Worm (Caenorhabditis elegans) whole organism, L4 larva: ENCODE measurements around the gene R160.13.

ENCODE experiments used
- D1046.2 ChIP-seq: fragments of 200-800 bp; sonication (Bioruptor generic); IDR thresholded peaks from 2 replicates; pipeline ENCODE4 v1.3.6; 2022; ENCODE audit warnings: missing genetic modification characterization, missing compliant biosample characterization
- F10B5.3 ChIP-seq: sonication (generic microtip); optimal IDR thresholded peaks from 2 replicates; lab custom pipeline; 2016; ENCODE audit warnings: mild to moderate bottlenecking, missing genetic modification characterization, missing compliant biosample characterization
- F26F4.8 ChIP-seq: fragments of 200-800 bp; sonication (Bioruptor generic); conservative IDR thresholded peaks from 2 replicates; pipeline ENCODE4 v1.3.6; 2022; ENCODE audit warnings: missing genetic modification characterization, missing compliant biosample characterization
- F37D6.2 ChIP-seq: sonication (generic microtip); optimal IDR thresholded peaks from 2 replicates; lab custom pipeline; 2016; ENCODE audit warnings: mild to moderate bottlenecking, missing genetic modification characterization, missing compliant biosample characterization
- F44E2.7 ChIP-seq: fragments of 200-800 bp; sonication (Bioruptor generic); IDR thresholded peaks from 2 replicates; pipeline ENCODE4 v2.1.2; 2022; ENCODE audit warnings: missing genetic modification characterization, missing compliant biosample characterization
- T20F7.1 ChIP-seq: fragments of 200-800 bp; sonication (Bioruptor generic); optimal IDR thresholded peaks from 2 replicates; lab custom pipeline; 2018; ENCODE audit warnings: mild to moderate bottlenecking, missing genetic modification characterization, missing compliant biosample characterization
- T26A8.4 ChIP-seq: fragments of 200-800 bp; sonication (Bioruptor generic); IDR thresholded peaks from 2 replicates; pipeline ENCODE4 v1.3.6; 2022; ENCODE audit warnings: missing genetic modification characterization, missing compliant biosample characterization
- Y48G9A.11 ChIP-seq: fragments of 200-800 bp; sonication (Bioruptor generic); IDR thresholded peaks from 2 replicates; pipeline ENCODE4 v1.3.6; 2022; ENCODE audit warnings: missing genetic modification reagents, missing genetic modification characterization, missing compliant biosample characterization
- Y75B8A.6 ChIP-seq: fragments of 200-800 bp; sonication (Bioruptor generic); IDR thresholded peaks from 2 replicates; pipeline ENCODE4 v1.3.6; 2022; ENCODE audit warnings: missing genetic modification reagents, missing genetic modification characterization, missing compliant biosample characterization
- arid-1 ChIP-seq: fragments of 200-800 bp; sonication (Bioruptor generic); conservative IDR thresholded peaks from 2 replicates; pipeline ENCODE4 v1.3.6; 2022; ENCODE audit warnings: missing genetic modification reagents, missing genetic modification characterization, missing compliant biosample characterization
- ceh-32 ChIP-seq: sonication (generic microtip); optimal IDR thresholded peaks from 2 replicates; lab custom pipeline; 2016; ENCODE audit warnings: mild to moderate bottlenecking, missing genetic modification characterization, missing compliant biosample characterization; ENCODE audit not compliant: poor library complexity
- cey-2 ChIP-seq: sonication (generic microtip); optimal IDR thresholded peaks from 3 replicates; lab custom pipeline; 2017; ENCODE audit warnings: missing genetic modification characterization, mild to moderate bottlenecking, missing compliant biosample characterization, antibody characterized with exemption, borderline replicate concordance; ENCODE audit not compliant: insufficient read depth
- ctbp-1 ChIP-seq: fragments of 200-800 bp; sonication (Bioruptor generic); IDR thresholded peaks from 2 replicates; pipeline ENCODE4 v1.3.6; 2022; ENCODE audit warnings: missing genetic modification reagents, missing genetic modification characterization, missing compliant biosample characterization
- dmd-6 ChIP-seq: fragments of 200-800 bp; sonication (Bioruptor generic); IDR thresholded peaks from 2 replicates; pipeline ENCODE4 v1.3.6; 2022; ENCODE audit warnings: missing genetic modification reagents, missing genetic modification characterization, missing compliant biosample characterization
- egl-27 ChIP-seq: sonication (generic microtip); optimal IDR thresholded peaks from 3 replicates; lab custom pipeline; 2017; ENCODE audit warnings: missing biosample characterization, missing genetic modification reagents, missing genetic modification characterization
- fos-1 ChIP-seq: fragments of 150-350 bp; optimal IDR thresholded peaks from 2 replicates; lab custom pipeline; 2014; ENCODE audit warnings: missing biosample characterization, missing genetic modification characterization
- lim-7 ChIP-seq: fragments of 200-800 bp; sonication (Bioruptor generic); IDR thresholded peaks from 2 replicates; pipeline ENCODE4 v1.3.6; 2022; ENCODE audit warnings: missing genetic modification characterization, missing compliant biosample characterization
- lin-15B ChIP-seq: fragments of 150-350 bp; sonication (generic microtip); optimal IDR thresholded peaks from 3 replicates; lab custom pipeline; 2014; ENCODE audit warnings: missing biosample characterization, missing genetic modification characterization
- lin-38 ChIP-seq: fragments of 200-800 bp; sonication (Bioruptor generic); IDR thresholded peaks from 2 replicates; pipeline ENCODE4 v1.3.6; 2022; ENCODE audit warnings: missing genetic modification reagents, missing genetic modification characterization, missing compliant biosample characterization
- madf-5 ChIP-seq, 2 experiments: fragments of 200-800 bp; sonication (Bioruptor generic); IDR thresholded peaks; 2 replicates each; pipeline ENCODE4 v1.3.6; 2022; ENCODE audit warnings: missing compliant biosample characterization in 2 of 2, missing genetic modification characterization in 2 of 2
- mdt-29 ChIP-seq: fragments of 200-800 bp; sonication (Bioruptor generic); IDR thresholded peaks from 2 replicates; pipeline ENCODE4 v1.3.6; 2022; ENCODE audit warnings: missing genetic modification reagents, missing genetic modification characterization, missing compliant biosample characterization
- mep-1 ChIP-seq: fragments of 150-350 bp; sonication (generic microtip); optimal IDR thresholded peaks from 3 replicates; lab custom pipeline; 2014; ENCODE audit warnings: missing biosample characterization, missing genetic modification characterization
- nhr-11 ChIP-seq: fragments of 150-350 bp; optimal IDR thresholded peaks from 2 replicates; lab custom pipeline; 2014; ENCODE audit warnings: missing biosample characterization, missing genetic modification characterization
- nhr-237 ChIP-seq: sonication (generic microtip); optimal IDR thresholded peaks from 2 replicates; lab custom pipeline; 2017; ENCODE audit warnings: missing biosample characterization, missing genetic modification characterization
- nhr-25 ChIP-seq: sonication (generic microtip); optimal IDR thresholded peaks from 2 replicates; lab custom pipeline; 2017; ENCODE audit warnings: missing genetic modification characterization, mild to moderate bottlenecking, missing compliant biosample characterization, antibody characterized with exemption, moderate library complexity, borderline replicate concordance; ENCODE audit not compliant: insufficient read depth
- nhr-42 ChIP-seq: fragments of 200-800 bp; sonication (Bioruptor generic); IDR thresholded peaks from 2 replicates; pipeline ENCODE4 v1.3.6; 2022; ENCODE audit warnings: missing genetic modification characterization, missing compliant biosample characterization
- nhr-76 ChIP-seq: fragments of 150-350 bp; optimal IDR thresholded peaks from 2 replicates; lab custom pipeline; 2014; ENCODE audit warnings: missing biosample characterization, missing genetic modification characterization
- pha-4 ChIP-seq, 2 experiments: fragments of 150-350 bp in 1 of 2; fragments of 200-800 bp in 1 of 2; sonication (Bioruptor generic) in 1 of 2; IDR thresholded peaks in 1 of 2; optimal IDR thresholded peaks in 1 of 2; 2 replicates each; pipeline versions ENCODE4 v1.3.6 to Lab custom; 2014 to 2022; ENCODE audit warnings: missing genetic modification characterization in 2 of 2, missing genetic modification reagents in 2 of 2, missing biosample characterization in 1 of 2, missing compliant biosample characterization in 1 of 2
- saeg-2 ChIP-seq: fragments of 200-800 bp; sonication (Bioruptor generic); IDR thresholded peaks from 2 replicates; pipeline ENCODE4 v1.3.6; 2022; ENCODE audit warnings: missing genetic modification reagents, missing genetic modification characterization, missing compliant biosample characterization
- sdz-12 ChIP-seq: fragments of 200-800 bp; sonication (Bioruptor generic); optimal IDR thresholded peaks from 2 replicates; lab custom pipeline; 2018; ENCODE audit warnings: mild to moderate bottlenecking, missing genetic modification characterization, missing compliant biosample characterization
- set-16 ChIP-seq: fragments of 200-800 bp; sonication (Bioruptor generic); IDR thresholded peaks from 2 replicates; pipeline ENCODE4 v1.3.6; 2022; ENCODE audit warnings: missing genetic modification reagents, missing genetic modification characterization, missing compliant biosample characterization
- snpc-1.2 ChIP-seq: fragments of 200-800 bp; sonication (Bioruptor generic); IDR thresholded peaks from 2 replicates; pipeline ENCODE4 v1.3.6; 2022; ENCODE audit warnings: missing genetic modification reagents, missing genetic modification characterization, missing compliant biosample characterization
- snpc-4 ChIP-seq: fragments of 150-350 bp; optimal IDR thresholded peaks from 2 replicates; lab custom pipeline; 2014; ENCODE audit warnings: missing biosample characterization, missing genetic modification characterization
- spr-3 ChIP-seq: fragments of 200-800 bp; sonication (Bioruptor generic); optimal IDR thresholded peaks from 2 replicates; lab custom pipeline; 2018; ENCODE audit warnings: mild to moderate bottlenecking, missing genetic modification characterization, missing compliant biosample characterization
- unc-62 ChIP-seq, 3 experiments: fragments of 150-350 bp in 1 of 3; sonication (generic microtip); optimal IDR thresholded peaks in 2 of 3; peaks in 1 of 3; 1 replicate in 1 of 3; 2 replicates in 2 of 3; lab custom pipeline; 2014 to 2017; ENCODE audit warnings: missing biosample characterization in 3 of 3, missing genetic modification characterization in 3 of 3, missing genetic modification reagents in 3 of 3, missing genotype in 1 of 3
- vab-7 ChIP-seq: fragments of 200-800 bp; sonication (Bioruptor generic); IDR thresholded peaks from 2 replicates; pipeline ENCODE4 v1.3.6; 2022; ENCODE audit warnings: missing genetic modification reagents, missing genetic modification characterization, missing compliant biosample characterization
- zfp-3 ChIP-seq: fragments of 200-800 bp; sonication (Bioruptor generic); conservative IDR thresholded peaks from 2 replicates; pipeline ENCODE4 v1.3.6; 2022; ENCODE audit warnings: missing genetic modification reagents, missing genetic modification characterization, missing compliant biosample characterization

The R160.13 gene

ce11 chrX:4368800-4369199, 2.5 kb downstream of the R160.13 start, which contains the start of gene R160.4:
TSS of gene R160.4 (minus strand) at chrX:4368900.
- no peak for TF ChIP-seq ctbp-1 (GFP tag; lab: Robert Waterston, UW)
- no peak for TF ChIP-seq lin-15B (tag; lab: Kevin White, UChicago)
- no peak for TF ChIP-seq dmd-6
- no peak for TF ChIP-seq madf-5 (GFP tag; IDR thresholded peaks at IDR 0.05; lab: Robert Waterston, UW)
- TF ChIP-seq spr-3 (GFP tag; lab: Kevin White, UChicago), result no peak
- no peak for TF ChIP-seq lim-7 (GFP tag; lab: Robert Waterston, UW)
- TF ChIP-seq F37D6.2 (tag; lab: Kevin White, UChicago), result no peak
- TF ChIP-seq snpc-1.2 (GFP tag; lab: Robert Waterston, UW), result no peak
- TF ChIP-seq pha-4 (GFP tag; IDR thresholded peaks at IDR 0.05; lab: Robert Waterston, UW), result no peak
- TF ChIP-seq pha-4 (tag; optimal IDR thresholded peaks at IDR 0.05; lab: Kevin White, UChicago), result no peak
- TF ChIP-seq snpc-4 (tag; lab: Kevin White, UChicago), result no peak

- TF ChIP-seq unc-62 (GFP tag; optimal IDR thresholded peaks at IDR 0.05 in 1 of 2; lab: Kevin White, UChicago), result peak in 1 of 2 experiments; percentile 36
- no peak for TF ChIP-seq unc-62 (tag; optimal IDR thresholded peaks at IDR 0.05; lab: Kevin White, UChicago)
- no peak for TF ChIP-seq zfp-3 (GFP tag; lab: Robert Waterston, UW)
- TF ChIP-seq, all 104 proteins: peak for 1
Measured at ce11 chrX:4367414-4367813, 3.9 kb downstream of the R160.13 start, which contains the start of gene R160.10. TSS of gene R160.10 (minus strand) at chrX:4367514.

ce11 chrX:4366231-4366630, 5.1 kb downstream of the R160.13 start, which contains the start of gene R160.3:
TSS of gene R160.3 (minus strand) at chrX:4366331.
- TF ChIP-seq fos-1 (tag; lab: Kevin White, UChicago), result no peak
- TF ChIP-seq nhr-237 (tag; lab: Kevin White, UChicago), result no peak
- no peak for TF ChIP-seq nhr-76
- TF ChIP-seq set-16 (GFP tag; lab: Robert Waterston, UW), result no peak
- TF ChIP-seq saeg-2, result no peak
- no peak for TF ChIP-seq F44E2.7
- TF ChIP-seq T26A8.4 (GFP tag; lab: Robert Waterston, UW), result no peak
- TF ChIP-seq nhr-42, result no peak
- TF ChIP-seq mep-1 (tag; lab: Kevin White, UChicago), result no peak
- TF ChIP-seq lin-38 (GFP tag; lab: Robert Waterston, UW), result no peak
- no peak for TF ChIP-seq F26F4.8
- TF ChIP-seq lim-7 (GFP tag; lab: Robert Waterston, UW), result no peak
- TF ChIP-seq mdt-29 (GFP tag; lab: Robert Waterston, UW), result no peak
- TF ChIP-seq F37D6.2 (tag; lab: Kevin White, UChicago), result no peak
- no peak for TF ChIP-seq snpc-1.2 (GFP tag; lab: Robert Waterston, UW)
- no peak for TF ChIP-seq vab-7 (GFP tag; lab: Robert Waterston, UW)
- no peak for TF ChIP-seq nhr-11 (tag; lab: Kevin White, UChicago)

- no peak for TF ChIP-seq nhr-25 (tag; lab: Kevin White, UChicago)
- TF ChIP-seq F26F4.8, result no peak
- no peak for TF ChIP-seq fos-1 (tag; lab: Kevin White, UChicago)
- TF ChIP-seq egl-27 (tag; lab: Kevin White, UChicago), result no peak
- no peak for TF ChIP-seq Y48G9A.11 (GFP tag; lab: Robert Waterston, UW)
- TF ChIP-seq snpc-4 (tag; lab: Kevin White, UChicago), result no peak
- TF ChIP-seq F10B5.3 (tag; lab: Kevin White, UChicago), result no peak
- no peak for TF ChIP-seq sdz-12
- no peak for TF ChIP-seq ceh-32 (tag; lab: Kevin White, UChicago)
- no peak for TF ChIP-seq arid-1 (GFP tag; lab: Robert Waterston, UW)
- no peak for TF ChIP-seq D1046.2 (GFP tag; lab: Robert Waterston, UW)
- no peak for TF ChIP-seq ctbp-1 (GFP tag; lab: Robert Waterston, UW)
- TF ChIP-seq Y75B8A.6 (GFP tag; lab: Robert Waterston, UW), result no peak
- TF ChIP-seq T20F7.1 (GFP tag; lab: Kevin White, UChicago), result no peak
- no peak for TF ChIP-seq cey-2
Measured at ce11 chrX:4364877-4365276, 6.4 kb downstream of the R160.13 start, which contains the start of gene F14H12.8. TSS of gene F14H12.8 (minus strand) at chrX:4364977.
